Fruit fly (Drosophila melanogaster) whole organism, adult: Measurements from ENCODE around the gene Etfb.

Experiments
- CG14711 ChIP-seq: fragments of 200-800 bp; sonication (Bioruptor generic); optimal IDR thresholded peaks from 2 replicates; lab custom pipeline; 2018; ENCODE audit warnings: missing biosample characterization, mild to moderate bottlenecking, missing genetic modification characterization, moderate library complexity
- CG1620 ChIP-seq: fragments of 200-800 bp; sonication (Bioruptor generic); optimal IDR thresholded peaks from 2 replicates; lab custom pipeline; 2016; ENCODE audit warnings: missing biosample characterization, missing genetic modification characterization
- CG33017 ChIP-seq: fragments of 200-800 bp; sonication (Bioruptor generic); optimal IDR thresholded peaks from 2 replicates; lab custom pipeline; 2018; ENCODE audit warnings: missing biosample characterization, mild to moderate bottlenecking, missing genetic modification characterization, moderate library complexity
- CG5204 ChIP-seq: fragments of 200-800 bp; sonication (Bioruptor generic); optimal IDR thresholded peaks from 2 replicates; lab custom pipeline; 2016; ENCODE audit warnings: missing biosample characterization, missing genetic modification characterization
- CG7045 ChIP-seq: fragments of 200-800 bp; sonication (Bioruptor generic); optimal IDR thresholded peaks from 2 replicates; lab custom pipeline; 2017; ENCODE audit warnings: missing biosample characterization, mild to moderate bottlenecking, missing genetic modification characterization
- Clk ChIP-seq: fragments of 200-800 bp; sonication (Bioruptor generic); optimal IDR thresholded peaks from 2 replicates; lab custom pipeline; 2017; ENCODE audit warnings: missing biosample characterization, missing genetic modification characterization
- bab1 ChIP-seq: fragments of 200-800 bp; sonication (Bioruptor generic); optimal IDR thresholded peaks from 3 replicates; lab custom pipeline; 2019; ENCODE audit warnings: missing biosample characterization, mild to moderate bottlenecking, missing genetic modification characterization, moderate library complexity
- cnc ChIP-seq, 2 experiments: fragments of >200 bp; optimal IDR thresholded peaks; 2 replicates each; lab custom pipeline; 2017
- kay ChIP-seq: fragments of 200-800 bp; sonication (Bioruptor generic); peaks from one replicate; lab custom pipeline; 2016; ENCODE audit warnings: missing biosample characterization, missing genetic modification characterization, borderline replicate concordance
- ovo ChIP-seq: fragments of 200-800 bp; sonication (Bioruptor generic); optimal IDR thresholded peaks from 2 replicates; lab custom pipeline; 2016; ENCODE audit warnings: missing biosample characterization, missing genetic modification characterization
- toe ChIP-seq: fragments of 200-800 bp; sonication (Bioruptor generic); optimal IDR thresholded peaks from 2 replicates; lab custom pipeline; 2016; ENCODE audit warnings: missing biosample characterization, missing genetic modification characterization

dm6 chr3R:29841293-29841791 is 38.6 kb upstream of the Etfb start, which contains the start of gene Cad99C:
- no peak for TF ChIP-seq kay (GFP tag; lab: Kevin White, UChicago)
- TF ChIP-seq bab1 (GFP tag; lab: Kevin White, UChicago): no peak
- TF ChIP-seq CG7045 (GFP tag; lab: Kevin White, UChicago): no peak
- peak; percentile 5 for TF ChIP-seq ovo
- no peak for TF ChIP-seq CG1620 (GFP tag; lab: Kevin White, UChicago)
- no peak for TF ChIP-seq toe (GFP tag; lab: Kevin White, UChicago)
- TF ChIP-seq CG5204 (GFP tag; lab: Kevin White, UChicago): no peak
- no peak for TF ChIP-seq cnc (optimal IDR thresholded peaks at IDR 0.05; lab: Kevin White, UChicago)
- no peak for TF ChIP-seq CG33017 (tag; lab: Kevin White, UChicago)
- TF ChIP-seq Clk (GFP tag; lab: Kevin White, UChicago): no peak
- TF ChIP-seq CG14711 (tag; lab: Kevin White, UChicago): no peak
